Fruit fly (Drosophila melanogaster) whole organism, pupa: Measurements from ENCODE around the gene CG32603.

Experiments used
- CG10348 ChIP-seq: fragments of 200-800 bp; sonication (Bioruptor generic); IDR thresholded peaks from 2 replicates; pipeline ENCODE4 v1.3.6; 2022; ENCODE audit warnings: missing biosample characterization, missing genetic modification characterization
- CG12605 ChIP-seq: fragments of 200-800 bp; sonication (Bioruptor generic); IDR thresholded peaks from 2 replicates; pipeline ENCODE4 v1.3.6; 2022; ENCODE audit warnings: missing biosample characterization, missing genetic modification characterization
- CG14655 ChIP-seq: fragments of 200-800 bp; sonication (Bioruptor generic); optimal IDR thresholded peaks from 3 replicates; lab custom pipeline; 2017; ENCODE audit warnings: mild to moderate bottlenecking, missing biosample characterization, missing genetic modification reagents, missing genetic modification characterization
- CG15710 ChIP-seq: fragments of 200-800 bp; sonication (Bioruptor generic); optimal IDR thresholded peaks from 2 replicates; lab custom pipeline; 2018; ENCODE audit warnings: missing biosample characterization, mild to moderate bottlenecking, missing genetic modification characterization, moderate library complexity
- CG4496 ChIP-seq: fragments of 200-800 bp; sonication (Bioruptor generic); IDR thresholded peaks from 3 replicates; pipeline ENCODE4 v1.3.6; 2022; ENCODE audit warnings: missing biosample characterization, missing genetic modification characterization
- CG8159 ChIP-seq: fragments of 200-800 bp; sonication (Bioruptor generic); optimal IDR thresholded peaks from 3 replicates; lab custom pipeline; 2018; ENCODE audit warnings: missing biosample characterization, mild to moderate bottlenecking, missing genetic modification characterization, moderate library complexity
- CG9948 ChIP-seq: fragments of 200-800 bp; sonication (Bioruptor generic); optimal IDR thresholded peaks from 2 replicates; lab custom pipeline; 2018; ENCODE audit warnings: missing biosample characterization, mild to moderate bottlenecking, missing genetic modification characterization, moderate library complexity
- EcR ChIP-seq: fragments of 200-800 bp; sonication (Bioruptor generic); optimal IDR thresholded peaks from 3 replicates; lab custom pipeline; 2019; ENCODE audit warnings: missing biosample characterization, missing genetic modification characterization, mild to moderate bottlenecking, moderate library complexity, missing genetic modification reagents
- Pif1A ChIP-seq: fragments of 200-800 bp; sonication (Bioruptor generic); optimal IDR thresholded peaks from 3 replicates; lab custom pipeline; 2016; ENCODE audit warnings: missing biosample characterization, missing genetic modification characterization
- Pif1B ChIP-seq: fragments of 200-800 bp; sonication (Bioruptor generic); optimal IDR thresholded peaks from 3 replicates; lab custom pipeline; 2016; ENCODE audit warnings: missing biosample characterization, missing genetic modification characterization
- fd96Ca ChIP-seq: fragments of 200-800 bp; sonication (Bioruptor generic); IDR thresholded peaks from 3 replicates; pipeline ENCODE4 v1.3.6; 2022; ENCODE audit warnings: missing biosample characterization, missing genetic modification characterization
- gl ChIP-seq: fragments of 200-800 bp; sonication (Bioruptor generic); optimal IDR thresholded peaks from 2 replicates; lab custom pipeline; 2018; ENCODE audit warnings: missing biosample characterization, mild to moderate bottlenecking, missing genetic modification characterization
- rn ChIP-seq: fragments of 200-800 bp; sonication (Bioruptor generic); IDR thresholded peaks from 2 replicates; pipeline ENCODE4 v1.3.6; 2022; ENCODE audit warnings: missing biosample characterization, missing genetic modification characterization

dm6 chrX:14189216-14189615, 4.9 kb downstream of the CG32603 start, which contains the start of gene CG11585:
- TF ChIP-seq CG10348 (GFP tag; lab: Robert Waterston, UW) (no peak), CG15710 (tag; lab: Kevin White, UChicago) (no peak), rn (GFP tag; lab: Robert Waterston, UW) (no peak), CG12605 (GFP tag; lab: Robert Waterston, UW) (no peak), CG8159 (tag; lab: Kevin White, UChicago) (no peak), fd96Ca (no peak), Pif1A (GFP tag; lab: Kevin White, UChicago) (no peak), Pif1B (GFP tag; lab: Kevin White, UChicago) (no peak), CG9948 (tag; lab: Kevin White, UChicago) (no peak), CG4496 (GFP tag; lab: Robert Waterston, UW) (no peak), CG14655 (GFP tag; lab: Kevin White, UChicago) (no peak), gl (tag; lab: Kevin White, UChicago) (no peak), EcR (GFP tag; lab: Kevin White, UChicago) (no peak)
